Worm (Caenorhabditis elegans) whole organism, young adult: ENCODE measurements around the gene uba-1.

ENCODE experiments used
- B0035.1 ChIP-seq: sonication (generic microtip); optimal IDR thresholded peaks from 2 replicates; lab custom pipeline; 2016; ENCODE audit warnings: missing genetic modification characterization, mild to moderate bottlenecking, missing compliant biosample characterization, missing genotype, missing genetic modification reagents
- D2030.7 ChIP-seq: fragments of 200-800 bp; sonication (Bioruptor generic); IDR thresholded peaks from 2 replicates; pipeline ENCODE4 v1.3.6; 2022; ENCODE audit warnings: missing genetic modification reagents, missing genetic modification characterization, missing compliant biosample characterization
- F22D6.2 ChIP-seq: sonication (generic microtip); optimal IDR thresholded peaks from 2 replicates; lab custom pipeline; 2016; ENCODE audit warnings: mild to moderate bottlenecking, missing genetic modification characterization, missing compliant biosample characterization
- F23B12.7 ChIP-seq: sonication (generic microtip); optimal IDR thresholded peaks from 2 replicates; lab custom pipeline; 2017; ENCODE audit warnings: missing genetic modification characterization, mild to moderate bottlenecking, missing compliant biosample characterization, antibody characterized with exemption, moderate library complexity; ENCODE audit not compliant: insufficient read depth
- F39B2.1 ChIP-seq: fragments of 200-800 bp; sonication (Bioruptor generic); IDR thresholded peaks from 2 replicates; pipeline ENCODE4 v1.3.6; 2022; ENCODE audit warnings: missing genetic modification reagents, missing genetic modification characterization, missing compliant biosample characterization
- F55B11.4 ChIP-seq: sonication (generic microtip); optimal IDR thresholded peaks from 2 replicates; lab custom pipeline; 2016; ENCODE audit warnings: missing compliant biosample characterization, missing genetic modification characterization, borderline replicate concordance; ENCODE audit not compliant: insufficient read depth
- Y53G8AR.9 ChIP-seq: fragments of 200-800 bp; sonication (Bioruptor generic); conservative IDR thresholded peaks from 2 replicates; pipeline ENCODE4 v1.3.6; 2022; ENCODE audit warnings: missing genetic modification reagents, missing genetic modification characterization, missing compliant biosample characterization
- aptf-2 ChIP-seq: fragments of 200-800 bp; sonication (Bioruptor generic); conservative IDR thresholded peaks from 2 replicates; pipeline ENCODE4 v1.3.6; 2022; ENCODE audit warnings: missing genetic modification reagents, missing genetic modification characterization, missing compliant biosample characterization
- athp-1 ChIP-seq: sonication (generic microtip); optimal IDR thresholded peaks from 2 replicates; lab custom pipeline; 2017; ENCODE audit warnings: mild to moderate bottlenecking, missing genetic modification characterization, missing compliant biosample characterization
- cebp-2 ChIP-seq: fragments of 200-800 bp; sonication (Bioruptor generic); IDR thresholded peaks from 2 replicates; pipeline ENCODE4 v1.3.6; 2022; ENCODE audit warnings: missing genetic modification characterization, missing compliant biosample characterization
- ceh-100 ChIP-seq: fragments of 200-800 bp; sonication (Bioruptor generic); IDR thresholded peaks from 2 replicates; pipeline ENCODE4 v1.3.6; 2022; ENCODE audit warnings: missing genetic modification reagents, missing genetic modification characterization, missing compliant biosample characterization
- ceh-40 ChIP-seq: fragments of 200-800 bp; sonication (Bioruptor generic); IDR thresholded peaks from 2 replicates; pipeline ENCODE4 v1.3.6; 2022; ENCODE audit warnings: missing genetic modification characterization, missing compliant biosample characterization
- ceh-91 ChIP-seq: fragments of 200-800 bp; sonication (Bioruptor generic); IDR thresholded peaks from 2 replicates; pipeline ENCODE4 v1.3.6; 2022; ENCODE audit warnings: missing genetic modification reagents, missing genetic modification characterization, missing compliant biosample characterization
- chd-7 ChIP-seq: sonication (generic microtip); optimal IDR thresholded peaks from 2 replicates; lab custom pipeline; 2016; ENCODE audit warnings: mild to moderate bottlenecking, missing genetic modification characterization, moderate library complexity, missing compliant biosample characterization
- ekl-4 ChIP-seq: fragments of 200-800 bp; sonication (Bioruptor generic); IDR thresholded peaks from 2 replicates; pipeline ENCODE4 v1.3.6; 2022; ENCODE audit warnings: missing genetic modification reagents, missing genetic modification characterization, missing compliant biosample characterization
- ets-4 ChIP-seq: fragments of 200-800 bp; sonication (Bioruptor generic); optimal IDR thresholded peaks from 2 replicates; lab custom pipeline; 2018; ENCODE audit warnings: mild to moderate bottlenecking, missing genetic modification characterization, missing compliant biosample characterization
- hlh-12 ChIP-seq: sonication (generic microtip); optimal IDR thresholded peaks from 2 replicates; lab custom pipeline; 2016; ENCODE audit warnings: missing genetic modification characterization, missing compliant biosample characterization
- hmg-1.2 ChIP-seq: fragments of 200-800 bp; sonication (Bioruptor generic); IDR thresholded peaks from 2 replicates; pipeline ENCODE4 v1.3.6; 2022; ENCODE audit warnings: missing genetic modification reagents, missing genetic modification characterization, missing compliant biosample characterization
- hrde-1 ChIP-seq: sonication (generic microtip); optimal IDR thresholded peaks from 2 replicates; lab custom pipeline; 2016; ENCODE audit warnings: missing genetic modification characterization, mild to moderate bottlenecking, missing compliant biosample characterization, moderate library complexity, missing genotype, missing genetic modification reagents, borderline replicate concordance
- let-607 ChIP-seq, 2 experiments: fragments of 200-800 bp in 1 of 2; sonication (Bioruptor generic) in 1 of 2; sonication (generic microtip) in 1 of 2; optimal IDR thresholded peaks; 2 replicates each; lab custom pipeline; 2016 to 2018; ENCODE audit warnings: mild to moderate bottlenecking in 2 of 2, missing compliant biosample characterization in 2 of 2, missing genetic modification characterization in 2 of 2, moderate library complexity in 2 of 2, missing genotype in 1 of 2
- lin-35 ChIP-seq, 3 experiments: fragments of 150-350 bp in 2 of 3; sonication (generic microtip) in 1 of 3; optimal IDR thresholded peaks; 2 replicates each; lab custom pipeline; 2014 to 2018; ENCODE audit warnings: missing biosample characterization in 3 of 3, missing genetic modification characterization in 3 of 3, missing genetic modification reagents in 3 of 3
- lin-40 ChIP-seq: sonication (generic microtip); optimal IDR thresholded peaks from 2 replicates; lab custom pipeline; 2016; ENCODE audit warnings: missing genetic modification characterization, mild to moderate bottlenecking, missing compliant biosample characterization, missing genotype, missing genetic modification reagents
- lin-54 ChIP-seq: fragments of 200-800 bp; sonication (Bioruptor generic); optimal IDR thresholded peaks from 2 replicates; lab custom pipeline; 2018; ENCODE audit warnings: mild to moderate bottlenecking, missing genetic modification characterization, missing compliant biosample characterization
- lsy-27 ChIP-seq: sonication (generic microtip); optimal IDR thresholded peaks from 2 replicates; lab custom pipeline; 2017; ENCODE audit warnings: missing genetic modification characterization, mild to moderate bottlenecking, missing compliant biosample characterization, antibody characterized with exemption, missing genotype, borderline replicate concordance; ENCODE audit not compliant: insufficient read depth
- mcd-1 ChIP-seq: fragments of 200-800 bp; sonication (Bioruptor generic); IDR thresholded peaks from 2 replicates; pipeline ENCODE4 v1.3.6; 2022; ENCODE audit warnings: missing genetic modification reagents, missing genetic modification characterization, missing compliant biosample characterization
- nfya-2 ChIP-seq: fragments of 200-800 bp; sonication (Bioruptor generic); IDR thresholded peaks from 2 replicates; pipeline ENCODE4 v1.3.6; 2022; ENCODE audit warnings: missing genetic modification reagents, missing genetic modification characterization, missing compliant biosample characterization
- sdz-38 ChIP-seq: sonication (generic microtip); optimal IDR thresholded peaks from 2 replicates; lab custom pipeline; 2016; ENCODE audit warnings: missing genotype, missing genetic modification characterization, missing compliant biosample characterization
- snpc-1.1 ChIP-seq: sonication (generic microtip); optimal IDR thresholded peaks from 2 replicates; lab custom pipeline; 2017; ENCODE audit warnings: missing genetic modification characterization, mild to moderate bottlenecking, missing compliant biosample characterization, antibody characterized with exemption, moderate library complexity, missing genotype, missing genetic modification reagents; ENCODE audit not compliant: insufficient read depth
- snpc-1.3 ChIP-seq: sonication (generic microtip); optimal IDR thresholded peaks from 2 replicates; lab custom pipeline; 2017; ENCODE audit warnings: missing genetic modification characterization, mild to moderate bottlenecking, missing compliant biosample characterization, antibody characterized with exemption, moderate library complexity, missing genotype, missing genetic modification reagents; ENCODE audit not compliant: insufficient read depth
- snpc-3.4 ChIP-seq: sonication (generic microtip); optimal IDR thresholded peaks from 2 replicates; lab custom pipeline; 2017; ENCODE audit warnings: missing genetic modification characterization, mild to moderate bottlenecking, missing compliant biosample characterization, antibody characterized with exemption, moderate library complexity, missing genotype, missing genetic modification reagents
- tbp1 ChIP-seq: fragments of 200-800 bp; sonication (Bioruptor generic); optimal IDR thresholded peaks from 2 replicates; lab custom pipeline; 2018; ENCODE audit warnings: mild to moderate bottlenecking, missing genetic modification characterization, missing compliant biosample characterization
- tlf-1 ChIP-seq: fragments of 200-800 bp; sonication (Bioruptor generic); optimal IDR thresholded peaks from 2 replicates; lab custom pipeline; 2018; ENCODE audit warnings: mild to moderate bottlenecking, missing genetic modification characterization, missing compliant biosample characterization
- unc-62 ChIP-seq: fragments of 150-350 bp; optimal IDR thresholded peaks from 2 replicates; lab custom pipeline; 2014; ENCODE audit warnings: missing biosample characterization, missing genetic modification reagents, missing genetic modification characterization
- xnd-1 ChIP-seq: sonication (generic microtip); optimal IDR thresholded peaks from 2 replicates; lab custom pipeline; 2016; ENCODE audit warnings: missing genotype, missing genetic modification reagents, missing genetic modification characterization, missing compliant biosample characterization
- ztf-26 ChIP-seq: sonication (generic microtip); optimal IDR thresholded peaks from 2 replicates; lab custom pipeline; 2017; ENCODE audit warnings: missing genetic modification characterization, missing compliant biosample characterization
- ztf-3 ChIP-seq: fragments of 200-800 bp; sonication (Bioruptor generic); optimal IDR thresholded peaks from 2 replicates; lab custom pipeline; 2018; ENCODE audit warnings: mild to moderate bottlenecking, missing genetic modification characterization, missing compliant biosample characterization

uba-1 gene

DNA sequence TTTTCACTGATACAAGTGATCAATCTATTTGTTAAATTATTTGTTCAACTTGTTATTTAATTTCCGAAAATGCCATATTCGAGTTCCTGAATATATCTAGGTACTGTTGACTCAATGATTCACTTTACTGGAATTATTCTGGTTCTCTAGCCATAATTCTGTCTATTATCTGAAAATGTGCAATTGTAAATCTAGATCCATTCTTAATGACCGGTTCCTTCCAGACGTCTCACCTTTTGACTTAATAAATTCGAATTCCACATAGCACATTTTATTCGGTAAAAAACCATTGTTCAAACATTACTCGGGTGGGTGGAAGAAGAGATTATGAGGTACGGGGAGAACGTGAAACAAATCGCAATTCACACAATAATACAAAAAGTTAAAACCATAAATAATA is 5.3 kb downstream of the uba-1 start (continued):
- peak; percentile 10; the same call in 1 of the 2 replicates for TF ChIP-seq ceh-100
- 0 out of 2 replicates have a peak, but pooled peaks have one; percentile 9 for TF ChIP-seq ceh-91 (GFP tag; lab: Robert Waterston, UW)
- TF ChIP-seq tbp1 (GFP tag; lab: Kevin White, UChicago): peak; percentile 10

DNA sequence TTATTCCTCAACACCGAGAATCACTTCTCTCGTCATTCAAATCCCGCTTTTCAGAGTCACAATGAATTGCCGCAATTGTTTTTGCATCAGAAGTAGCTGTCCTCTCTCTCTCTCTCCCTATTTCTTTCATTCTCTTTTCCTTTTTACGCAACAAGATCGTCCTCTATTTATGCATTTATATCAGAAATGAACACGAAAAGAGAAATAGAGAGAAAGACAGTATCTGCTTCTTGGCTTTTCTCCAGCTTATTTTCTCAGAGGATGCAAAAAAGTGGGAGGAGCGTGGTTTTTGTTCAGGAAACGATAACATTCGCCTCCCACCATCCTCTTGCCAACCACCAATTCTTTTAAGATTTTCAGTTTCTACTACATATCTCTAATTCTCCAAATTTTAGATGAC is 11.8 kb downstream of the uba-1 start, which contains the start of gene mam-2:
Gene mam-2 (plus strand): TSS at position 301 of the 400 bp plus-strand sequence.
- no peak for TF ChIP-seq B0035.1 (tag; lab: Kevin White, UChicago)
- no peak for TF ChIP-seq snpc-1.3 (tag; lab: Kevin White, UChicago)
- TF ChIP-seq F55B11.4 (tag; lab: Kevin White, UChicago): no peak
- no peak for TF ChIP-seq cebp-2 (GFP tag; lab: Robert Waterston, UW)
- no peak for TF ChIP-seq aptf-2 (GFP tag; lab: Robert Waterston, UW)
- no peak for TF ChIP-seq tlf-1
- no peak for TF ChIP-seq F23B12.7 (tag; lab: Kevin White, UChicago)
- TF ChIP-seq ztf-3 (GFP tag; lab: Kevin White, UChicago): no peak
- TF ChIP-seq snpc-3.4 (tag; lab: Kevin White, UChicago): no peak
- no peak for TF ChIP-seq nfya-2 (GFP tag; lab: Robert Waterston, UW)
- TF ChIP-seq sdz-38: no peak
- TF ChIP-seq ceh-40 (GFP tag; lab: Robert Waterston, UW): no peak
- TF ChIP-seq lsy-27: no peak
- no peak for TF ChIP-seq ets-4 (GFP tag; lab: Kevin White, UChicago)
- TF ChIP-seq F39B2.1 (GFP tag; lab: Robert Waterston, UW): no peak
- TF ChIP-seq hmg-1.2 (GFP tag; lab: Robert Waterston, UW): no peak
- no peak for TF ChIP-seq ztf-26 (tag; lab: Kevin White, UChicago)
- no peak for TF ChIP-seq let-607 (tag; optimal IDR thresholded peaks at IDR 0.05; lab: Kevin White, UChicago)
- no peak for TF ChIP-seq snpc-1.1 (tag; lab: Kevin White, UChicago)
- TF ChIP-seq mcd-1 (GFP tag; lab: Robert Waterston, UW): no peak

DNA sequence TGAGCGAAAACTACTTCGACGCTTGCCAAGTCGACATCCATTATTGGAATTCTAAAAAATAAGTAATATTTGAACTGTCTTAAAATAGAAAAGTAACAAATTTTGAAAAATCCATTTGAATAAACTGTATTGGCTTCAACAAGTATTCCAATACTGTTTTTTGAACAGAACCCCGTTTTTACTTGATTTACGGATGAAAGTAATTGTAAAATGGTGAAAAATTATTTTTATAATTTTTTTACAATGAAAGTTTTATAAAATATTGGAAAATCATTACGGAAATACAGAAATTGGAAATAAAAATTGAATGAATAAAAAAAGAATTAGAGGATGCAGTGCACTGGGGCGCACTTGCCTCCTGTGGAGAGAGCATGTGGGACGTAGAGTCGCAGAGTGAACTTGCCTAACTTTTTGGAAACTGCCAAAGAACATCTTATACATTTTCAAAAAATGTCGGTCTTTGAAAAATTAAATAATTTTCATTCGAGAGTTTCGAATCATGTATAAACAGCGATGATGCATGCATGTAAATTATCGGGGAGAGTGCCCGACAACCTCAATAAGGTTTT is 12.4 kb downstream of the uba-1 start, which contains the start of gene rrp-1:
Gene rrp-1 (minus strand): TSS at position 51 of the 569 bp plus-strand sequence.
- TF ChIP-seq hrde-1 (tag; lab: Kevin White, UChicago) (no peak), athp-1 (no peak), ceh-40 (GFP tag; lab: Robert Waterston, UW) (no peak), ekl-4 (no peak), lin-35 (GFP tag; optimal IDR thresholded peaks at IDR 0.05; lab: Kevin White, UChicago) (no peak), D2030.7 (no peak), mcd-1 (GFP tag; lab: Robert Waterston, UW) (peak; percentile 36; the same call in 1 of the 2 replicates), hmg-1.2 (GFP tag; lab: Robert Waterston, UW) (peak; percentile 87), chd-7 (tag; lab: Kevin White, UChicago) (no peak), xnd-1 (tag; lab: Kevin White, UChicago) (no peak), nfya-2 (GFP tag; lab: Robert Waterston, UW) (no peak)
- TF ChIP-seq, all 124 proteins: peak for 2

DNA sequence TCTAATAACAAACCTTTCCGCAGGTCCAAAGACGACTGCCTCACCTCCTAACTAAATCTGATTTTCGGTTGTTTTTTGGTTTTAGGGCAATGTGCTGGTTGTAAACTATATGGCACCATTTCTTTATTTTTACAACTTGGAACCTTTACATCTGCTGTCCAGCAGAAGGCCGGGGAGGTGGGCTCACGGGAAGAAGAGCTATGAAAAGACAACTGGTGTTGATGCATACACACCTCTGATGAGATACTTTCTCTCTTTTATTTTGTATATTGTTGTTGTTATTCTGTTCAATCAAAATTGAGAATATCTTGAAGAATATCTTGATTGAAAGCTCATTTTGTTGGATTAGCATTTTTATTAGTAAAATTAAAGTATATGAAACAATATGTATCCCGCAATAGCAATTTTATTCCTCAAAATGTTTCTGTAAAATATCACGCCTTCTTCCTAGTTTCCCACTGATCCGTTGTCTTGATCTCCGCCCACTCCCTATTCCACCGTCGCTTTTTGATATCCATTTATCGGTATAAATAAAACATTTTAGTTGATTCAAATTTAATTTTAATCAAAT is 17.1 kb downstream of the uba-1 start, which contains the start of gene dhp-2:
Gene dhp-2 (plus strand): TSS at position 521 of the 571 bp plus-strand sequence.
- TF ChIP-seq snpc-1.3 (tag; lab: Kevin White, UChicago) (no peak), lin-40 (tag; lab: Kevin White, UChicago) (no peak), hmg-1.2 (GFP tag; lab: Robert Waterston, UW) (no peak), hrde-1 (tag; lab: Kevin White, UChicago) (no peak), lin-54 (GFP tag; lab: Kevin White, UChicago) (no peak), F22D6.2 (tag; lab: Kevin White, UChicago) (no peak), unc-62 (no peak), Y53G8AR.9 (GFP tag; lab: Robert Waterston, UW) (no peak), hlh-12 (tag; lab: Kevin White, UChicago) (no peak)
